Worm (Caenorhabditis elegans): ENCODE data around the gene tofu-1.

ce11 chrV:9987688-9988087, 6.7 kb downstream of the tofu-1 start, which contains the start of gene C27H6.8:
- TF ChIP-seq dpl-1 (GFP tag; optimal IDR thresholded peaks at IDR 0.05), result no peak
- no peak for TF ChIP-seq sptf-1 (tag; optimal IDR thresholded peaks at IDR 0.05)
- TF ChIP-seq nhr-76 (tag; optimal IDR thresholded peaks at IDR 0.05), result no peak
- TF ChIP-seq snpc-4 (tag; optimal IDR thresholded peaks at IDR 0.05), result no peak
- TF ChIP-seq nhr-77 (tag; optimal IDR thresholded peaks at IDR 0.05), result no peak
- no peak for TF ChIP-seq nhr-90 (tag; optimal IDR thresholded peaks at IDR 0.05; ENCODE audit: poor library complexity)
- no peak for TF ChIP-seq efl-3 (GFP tag; optimal IDR thresholded peaks at IDR 0.05)
- TF ChIP-seq unc-130 (tag; optimal IDR thresholded peaks at IDR 0.05), result no peak

Measured in whole organism, L1 larva.